Worm (Caenorhabditis elegans): ENCODE results near the gene cyp-14A2.

The cyp-14A2 gene

DNA sequence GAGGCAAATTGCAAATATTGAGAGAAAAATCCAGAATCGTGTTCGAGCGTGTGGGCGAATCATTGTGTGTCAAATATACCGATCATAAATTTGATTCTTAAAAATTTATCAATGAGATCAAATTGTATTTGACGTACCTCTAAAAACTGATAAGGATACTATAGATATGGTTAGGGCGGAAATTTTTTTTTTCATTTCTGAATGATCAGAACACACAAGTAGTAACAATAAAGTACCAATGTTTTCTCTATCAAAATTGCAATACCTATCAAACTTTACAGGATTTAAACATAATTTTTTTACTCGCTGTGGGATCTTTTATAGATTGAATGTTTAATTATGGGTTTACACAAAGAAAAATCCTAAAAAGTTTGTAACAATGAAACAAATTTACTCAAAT, 37.2 kb downstream of the cyp-14A2 start, which contains the start of gene bgnt-1.5:
TSS of gene bgnt-1.5 (minus strand) at position 101 of the 400 bp plus-strand sequence.
- no peak for TF ChIP-seq R02D3.7 (tag; optimal IDR thresholded peaks at IDR 0.05)
- no peak for TF ChIP-seq skn-1 (tag; optimal IDR thresholded peaks at IDR 0.05)
- no peak for TF ChIP-seq zag-1 (tag; optimal IDR thresholded peaks at IDR 0.05)
- no peak for TF ChIP-seq jun-1 (tag; optimal IDR thresholded peaks at IDR 0.05)
- TF ChIP-seq nhr-43 (tag; optimal IDR thresholded peaks at IDR 0.05; ENCODE audit: poor library complexity, severe bottlenecking) = no peak
- no peak for TF ChIP-seq nhr-11 (tag; optimal IDR thresholded peaks at IDR 0.05)
- no peak for TF ChIP-seq nhr-67 (tag; optimal IDR thresholded peaks at IDR 0.05)
- TF ChIP-seq pha-4 (tag; optimal IDR thresholded peaks at IDR 0.05) = no peak
- TF ChIP-seq nhr-237 (tag; optimal IDR thresholded peaks at IDR 0.05) = no peak
- TF ChIP-seq sea-2 (GFP tag; optimal IDR thresholded peaks at IDR 0.05) = no peak
- no peak for TF ChIP-seq lin-15B (tag; optimal IDR thresholded peaks at IDR 0.05)
- no peak for TF ChIP-seq elt-1 (tag; optimal IDR thresholded peaks at IDR 0.05)
- TF ChIP-seq elt-3 (tag; optimal IDR thresholded peaks at IDR 0.05) = no peak
- TF ChIP-seq fkh-2 (tag; optimal IDR thresholded peaks at IDR 0.05) = no peak
- TF ChIP-seq nfya-1 (tag; optimal IDR thresholded peaks at IDR 0.05; ENCODE audit: insufficient read depth) = no peak
- TF ChIP-seq lin-39 (tag; optimal IDR thresholded peaks at IDR 0.05) = no peak
- no peak for TF ChIP-seq egl-27 (tag; optimal IDR thresholded peaks at IDR 0.05)
- no peak for TF ChIP-seq nhr-25 (tag; optimal IDR thresholded peaks at IDR 0.05)
- TF ChIP-seq lsy-12 (tag; optimal IDR thresholded peaks at IDR 0.05) = no peak

DNA sequence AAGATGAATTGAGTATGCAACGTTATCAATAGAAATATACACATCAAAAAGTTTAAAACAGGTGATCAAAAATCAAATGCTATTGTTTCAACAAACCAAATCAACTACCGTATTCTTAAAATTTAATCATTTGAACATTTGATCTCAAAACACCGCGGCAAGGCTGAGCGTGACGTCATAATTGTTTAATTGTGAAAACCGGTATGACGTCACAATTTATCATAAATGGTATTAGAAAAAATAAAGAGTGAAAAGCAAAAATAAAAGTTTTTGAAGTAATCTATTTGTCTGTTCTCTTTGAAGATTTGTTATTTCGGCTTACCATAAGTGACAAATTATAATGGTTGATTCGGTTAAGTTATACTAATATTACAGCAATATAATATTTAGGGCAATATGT, 41.7 kb downstream of the cyp-14A2 start:
- no peak for TF ChIP-seq fkh-2 (tag; optimal IDR thresholded peaks at IDR 0.05)
- no peak for TF ChIP-seq ZK546.5 (tag; optimal IDR thresholded peaks at IDR 0.05)
- no peak for TF ChIP-seq eor-1 (tag; optimal IDR thresholded peaks at IDR 0.05)

DNA sequence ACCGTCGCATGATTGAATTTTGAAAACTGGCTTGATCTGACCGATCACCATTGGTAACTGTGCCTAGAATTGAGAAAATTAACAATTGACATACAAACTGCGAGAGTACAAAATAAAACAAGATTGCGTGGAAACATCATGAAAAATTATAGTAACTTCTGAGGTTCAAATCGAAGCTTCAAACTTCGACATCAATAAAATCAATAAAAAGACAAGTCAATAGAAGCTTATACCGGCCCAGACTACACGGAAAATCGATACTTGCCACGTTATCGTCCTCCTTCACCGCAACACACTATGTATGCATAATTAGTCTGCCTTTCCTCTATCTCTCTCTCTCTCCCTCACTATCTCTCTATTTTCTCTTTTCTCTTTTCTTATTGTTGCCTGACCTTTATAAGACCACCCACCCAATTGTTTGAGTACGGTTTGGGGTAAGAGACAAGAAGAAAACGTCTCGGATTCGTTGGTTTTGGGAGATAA, 42.8 kb downstream of the cyp-14A2 start, which contains the start of gene skr-21:
TSS of gene skr-21 (minus strand) at position 51 of the 483 bp plus-strand sequence.
- TF ChIP-seq ztf-4 (tag; optimal IDR thresholded peaks at IDR 0.05) = no peak
- TF ChIP-seq nhr-67 (tag; optimal IDR thresholded peaks at IDR 0.05) = no peak
- no peak for TF ChIP-seq tbx-2 (tag; optimal IDR thresholded peaks at IDR 0.05)
- TF ChIP-seq ceh-28 (tag; optimal IDR thresholded peaks at IDR 0.05) = peak; percentile 64
- TF ChIP-seq nhr-28 (tag; optimal IDR thresholded peaks at IDR 0.05) = no peak
- TF ChIP-seq unc-39 (tag; optimal IDR thresholded peaks at IDR 0.05) = no peak
- TF ChIP-seq ceh-82 (tag; optimal IDR thresholded peaks at IDR 0.05) = no peak
- peak; percentile 11 for TF ChIP-seq nhr-25 (tag; optimal IDR thresholded peaks at IDR 0.05)
- TF ChIP-seq elt-2 (tag; optimal IDR thresholded peaks at IDR 0.05) = peak; percentile 1

DNA sequence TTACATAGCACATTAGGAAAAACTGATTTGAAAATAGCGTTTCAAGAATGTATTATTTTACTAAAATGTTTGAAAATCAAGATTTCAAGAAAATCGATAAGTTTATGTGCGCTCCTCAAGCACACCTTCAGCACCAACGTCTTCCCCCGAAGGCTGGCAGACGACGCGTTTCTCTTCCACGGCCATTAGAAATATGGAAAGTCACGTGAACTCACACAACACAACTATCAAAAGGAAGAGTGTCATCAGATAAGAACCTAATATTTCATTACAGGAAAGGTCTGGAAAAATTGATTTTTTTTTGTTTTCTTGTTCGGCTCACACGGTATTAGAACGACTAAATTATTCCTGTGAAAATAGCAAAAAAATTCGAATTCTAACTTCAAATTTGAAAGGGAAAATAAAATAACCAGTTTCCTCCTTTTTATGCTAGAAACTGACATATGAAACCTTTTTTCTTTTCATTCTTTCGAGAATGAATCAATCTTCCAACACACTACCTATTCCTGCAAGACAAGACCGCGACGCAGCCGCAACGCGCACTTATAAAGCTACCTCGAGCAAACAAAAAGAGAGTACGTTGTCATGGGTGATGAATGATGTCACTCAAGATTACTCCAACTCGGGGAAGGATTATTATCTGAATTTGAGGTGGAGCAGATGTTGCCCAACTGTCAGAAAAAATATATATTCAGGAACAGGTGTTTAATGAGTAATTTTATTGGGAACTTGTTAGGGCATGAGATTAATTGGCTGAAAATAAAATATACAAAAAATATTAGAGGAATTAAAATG, 44.2 kb downstream of the cyp-14A2 start:
- TF ChIP-seq lin-39 (tag; optimal IDR thresholded peaks at IDR 0.05) (peak; percentile 39), nfya-1 (tag; optimal IDR thresholded peaks at IDR 0.05; ENCODE audit: insufficient read depth) (peak; percentile 37), jun-1 (tag; optimal IDR thresholded peaks at IDR 0.05) (peak; percentile 7), pqm-1 (tag; optimal IDR thresholded peaks at IDR 0.05) (peak; percentile 22), pha-4 (tag; optimal IDR thresholded peaks at IDR 0.05) (peak; percentile 41), ceh-28 (tag; optimal IDR thresholded peaks at IDR 0.05) (peak; percentile 3), hmg-11 (tag; optimal IDR thresholded peaks at IDR 0.05) (peak; percentile 32), tbx-2 (tag; optimal IDR thresholded peaks at IDR 0.05) (no peak), snpc-4 (tag; optimal IDR thresholded peaks at IDR 0.05) (peak; percentile 8), elt-2 (tag; optimal IDR thresholded peaks at IDR 0.05) (peak; percentile 73), sea-2 (GFP tag; optimal IDR thresholded peaks at IDR 0.05) (no peak)

DNA sequence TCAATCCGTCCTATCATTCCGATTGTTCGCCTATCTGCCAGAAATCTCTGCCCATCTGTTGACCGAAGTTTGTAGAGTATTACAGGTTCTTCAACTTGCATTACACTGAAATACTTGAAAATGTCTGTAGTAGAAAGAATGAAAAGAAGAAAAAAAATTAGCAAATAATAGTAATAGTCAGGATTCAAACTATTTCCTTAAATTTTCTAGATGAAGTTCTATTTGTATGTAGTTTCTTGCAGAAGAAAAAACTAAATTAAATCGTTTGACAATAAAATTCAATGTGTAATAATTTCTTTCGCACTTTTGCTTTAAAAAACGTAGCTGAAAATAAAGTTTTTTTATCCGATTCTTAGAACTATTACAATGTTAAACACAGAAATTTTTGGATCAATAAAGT, 44.9 kb downstream of the cyp-14A2 start, which contains the start of gene skr-19:
TSS of gene skr-19 (minus strand) at position 101 of the 400 bp plus-strand sequence.
- TF ChIP-seq nhr-77 (tag; optimal IDR thresholded peaks at IDR 0.05) (no peak), ceh-28 (tag; optimal IDR thresholded peaks at IDR 0.05) (no peak), nhr-76 (tag; optimal IDR thresholded peaks at IDR 0.05) (no peak), nhr-237 (tag; optimal IDR thresholded peaks at IDR 0.05) (no peak)

Measured in whole organism, L3 larva.